Fruit fly (Drosophila melanogaster) ovary, adult (tissue): ENCODE results near the gene Kaz-m1.

ENCODE experiments used
- CG17801 ChIP-seq: fragments of 200-800 bp; optimal IDR thresholded peaks from 2 replicates; lab custom pipeline; 2019; ENCODE audit warnings: missing biosample characterization, mild to moderate bottlenecking, missing genetic modification characterization, moderate library complexity; ENCODE audit not compliant: partially characterized antibody

Kaz-m1 gene

DNA sequence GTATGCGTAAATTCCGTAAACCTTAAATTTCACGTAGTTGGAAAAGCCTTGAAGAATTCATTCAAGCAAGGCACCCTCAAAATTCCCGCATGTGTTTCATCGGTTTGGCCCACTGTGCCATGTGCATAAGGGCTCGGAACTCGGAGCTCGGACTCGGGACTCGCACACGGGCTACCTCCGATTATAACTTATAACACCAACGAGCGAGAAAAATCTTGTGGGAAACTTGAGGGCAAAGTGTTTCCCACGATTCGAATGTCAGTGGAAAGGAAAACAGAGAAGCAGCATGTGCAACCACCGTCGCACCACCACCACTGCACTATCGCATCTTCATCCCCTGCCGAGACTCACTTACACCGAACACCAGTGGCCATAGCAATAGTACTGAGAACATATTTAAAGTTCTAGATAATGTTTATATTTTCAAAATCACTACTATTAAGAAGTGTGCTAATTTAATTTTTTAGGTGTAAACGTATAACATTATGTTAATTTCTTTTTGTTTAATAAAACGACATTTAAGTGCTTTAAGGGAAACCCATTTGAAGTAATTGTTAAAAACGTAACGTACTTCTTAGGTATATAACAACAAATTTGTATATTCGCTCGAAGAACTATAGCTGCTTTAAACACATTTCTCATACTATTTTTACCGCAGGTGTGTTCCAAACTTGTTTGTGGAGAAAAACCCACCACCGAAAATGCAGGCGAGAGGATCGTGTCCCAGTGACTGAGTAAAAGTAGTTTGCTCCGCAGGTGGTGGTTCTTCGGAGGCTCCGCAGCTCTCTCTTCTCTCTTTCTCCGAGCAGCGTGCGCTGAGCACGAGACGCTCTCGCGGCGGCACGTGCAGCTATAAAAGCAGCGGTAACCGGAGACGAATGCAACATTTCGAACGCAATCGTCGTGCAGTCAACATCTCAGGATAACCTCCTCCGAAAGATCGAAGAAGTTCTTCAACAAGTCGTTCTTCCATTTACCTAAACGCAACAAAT is 21.9 kb downstream of the Kaz-m1 start:
- TF ChIP-seq CG17801 (GFP tag; lab: Kevin White, UChicago): no peak

DNA sequence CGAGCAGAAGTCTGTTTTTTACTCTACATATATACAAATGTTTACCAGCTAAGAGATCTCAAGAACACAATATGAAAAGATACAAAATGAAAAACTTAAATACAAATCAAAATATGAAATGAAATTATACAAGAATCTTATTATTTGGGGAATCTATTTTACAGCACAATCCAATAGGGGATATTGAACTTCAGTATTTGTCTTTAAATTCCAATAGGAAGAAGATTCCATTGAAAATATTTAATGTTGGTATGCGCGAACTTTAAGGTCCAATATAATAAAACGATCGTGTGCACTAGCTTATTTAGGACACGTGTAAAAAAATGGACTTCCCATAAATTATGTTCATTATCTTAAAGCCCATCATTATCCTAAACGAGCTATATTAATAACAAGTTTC is 23.4 kb downstream of the Kaz-m1 start:
- TF ChIP-seq CG17801 (GFP tag; lab: Kevin White, UChicago): no peak

DNA sequence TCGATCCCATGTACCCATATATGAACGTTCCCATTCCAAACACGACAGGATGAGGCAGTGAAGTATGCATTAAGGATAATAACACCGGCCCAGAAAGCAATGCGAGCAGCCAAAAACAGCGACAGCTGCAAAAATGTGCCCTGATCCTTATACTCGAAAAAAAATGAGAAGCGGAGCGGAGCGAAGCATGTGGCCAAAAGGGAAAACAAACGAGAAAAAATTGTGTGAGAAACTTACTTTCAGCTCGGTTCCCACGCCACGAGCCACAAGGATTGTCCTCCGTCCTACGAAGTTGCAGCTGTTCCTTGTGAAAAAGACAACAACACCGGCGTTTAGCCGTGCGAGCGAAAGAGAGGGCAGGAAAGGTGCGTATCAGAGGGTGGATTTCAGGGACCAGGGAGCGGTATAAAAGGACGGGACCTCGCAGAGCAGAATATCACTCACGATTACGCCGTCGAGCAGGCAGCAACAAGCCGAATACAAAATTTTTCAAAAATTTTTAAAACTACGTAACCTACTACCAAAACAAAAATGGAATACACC is 25.3 kb downstream of the Kaz-m1 start:
- TF ChIP-seq CG17801 (GFP tag; lab: Kevin White, UChicago): no peak

DNA sequence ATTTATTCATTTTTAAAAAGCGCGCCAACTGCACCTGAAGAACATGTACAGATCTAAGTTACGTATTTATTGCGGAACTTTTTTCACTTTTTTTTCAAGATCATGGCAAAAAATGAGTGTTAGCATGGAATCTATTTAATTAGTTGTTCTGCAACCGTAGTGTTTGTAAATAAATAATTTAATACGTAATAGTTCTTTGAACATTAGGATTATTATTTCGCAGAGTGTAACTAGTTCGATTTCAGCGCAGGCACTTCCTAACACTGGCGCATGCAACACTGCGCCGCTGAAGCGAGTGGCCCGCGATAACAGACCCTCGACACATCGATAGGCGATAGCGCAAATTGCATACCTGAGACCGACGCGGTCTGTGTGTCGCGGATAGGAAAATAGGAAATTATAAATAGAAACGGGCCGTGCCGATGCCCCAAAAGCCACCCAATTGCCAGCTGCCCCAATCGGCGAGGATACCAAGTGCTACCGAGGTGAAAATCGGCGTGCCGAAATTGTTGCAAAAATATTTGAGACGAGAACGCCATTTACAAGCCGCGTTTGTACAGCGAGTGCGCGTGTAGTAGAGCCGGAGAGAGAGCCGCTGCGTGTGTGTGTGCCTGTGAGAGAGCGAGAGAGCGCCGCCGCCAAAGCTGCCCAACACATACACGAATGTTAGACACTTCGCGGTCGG is 27.0 kb downstream of the Kaz-m1 start, which contains the start of gene gro:
Gene gro, plus strand, starts transcription at position 320 of the 685 bp plus-strand sequence.
- no peak for TF ChIP-seq CG17801 (GFP tag; lab: Kevin White, UChicago)

DNA sequence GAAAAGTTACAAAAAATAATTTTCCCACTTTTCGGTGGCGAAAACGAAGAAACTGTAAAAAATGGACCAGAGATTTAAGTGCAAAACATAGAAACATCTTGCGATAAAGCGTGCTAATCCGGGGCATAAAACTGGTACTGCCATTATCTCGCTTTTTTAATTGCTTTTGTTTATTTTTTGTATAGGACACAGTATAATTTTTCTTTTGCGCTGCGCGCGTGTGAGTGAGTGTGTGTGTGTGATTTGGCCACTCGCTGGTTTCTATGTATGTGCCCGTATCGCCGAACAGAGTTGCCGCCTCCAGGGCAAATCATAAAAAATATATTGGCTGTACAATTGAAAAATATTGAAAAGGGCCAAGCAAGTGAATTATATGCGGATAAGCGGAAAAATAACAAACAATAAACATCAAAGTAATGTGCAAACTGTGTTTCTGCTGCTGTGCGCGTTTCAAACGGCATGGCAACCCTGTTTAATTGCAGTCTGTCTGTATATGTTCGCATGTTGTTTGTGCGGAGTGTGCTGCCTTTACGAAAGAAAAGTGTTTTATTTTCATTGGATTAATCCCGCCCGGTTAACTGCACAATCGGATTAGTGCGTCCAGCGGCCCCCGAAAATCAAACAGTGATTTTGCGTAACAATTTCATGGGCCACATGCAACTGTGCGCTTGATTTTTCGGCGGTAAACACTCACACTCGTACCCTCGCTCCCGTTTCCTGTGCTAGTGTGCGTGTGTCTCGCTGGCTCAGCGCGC is 27.8 kb downstream of the Kaz-m1 start:
- TF ChIP-seq CG17801 (GFP tag; lab: Kevin White, UChicago): peak; percentile 86

DNA sequence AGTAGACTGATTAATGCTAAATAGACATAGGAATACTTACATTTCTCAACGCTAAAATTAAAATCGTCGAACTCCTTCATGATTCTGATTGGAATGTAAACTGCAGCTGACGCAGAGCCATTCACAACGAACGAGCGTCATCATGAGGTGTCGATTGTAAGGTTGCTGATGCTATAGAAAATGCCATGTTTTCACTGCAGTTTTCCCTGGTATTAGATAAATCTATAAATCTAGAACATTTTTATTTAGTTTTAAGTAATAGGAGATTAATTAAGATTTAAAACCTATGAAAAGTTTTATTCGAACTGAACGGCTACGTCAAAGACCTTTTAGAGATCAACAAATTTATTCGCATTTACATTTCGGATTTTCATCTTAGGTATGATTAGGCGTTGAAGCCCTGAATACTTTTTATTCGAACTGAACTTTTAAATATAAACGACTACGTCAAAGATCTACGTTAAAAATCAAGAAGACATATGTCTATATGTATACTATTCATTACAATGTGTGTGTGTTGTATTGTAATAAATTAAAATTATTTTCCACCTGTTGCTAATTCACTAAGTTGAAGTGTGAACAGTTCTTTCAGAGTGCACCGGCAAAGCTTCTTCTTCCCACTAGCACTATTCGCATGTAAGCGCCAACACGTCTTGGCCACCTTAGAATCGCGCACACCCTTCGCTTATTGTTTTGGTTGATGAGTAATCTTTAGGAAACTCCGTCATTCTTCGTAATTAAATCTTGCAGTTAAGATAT is 37.8 kb downstream of the Kaz-m1 start, which contains the start of the genes Exo84 and Vps2:
Gene Exo84, minus strand, starts transcription at position 108 of the 759 bp plus-strand sequence.
Gene Vps2, plus strand, starts transcription at position 672 of the 759 bp plus-strand sequence.
- TF ChIP-seq CG17801 (GFP tag; lab: Kevin White, UChicago): no peak

DNA sequence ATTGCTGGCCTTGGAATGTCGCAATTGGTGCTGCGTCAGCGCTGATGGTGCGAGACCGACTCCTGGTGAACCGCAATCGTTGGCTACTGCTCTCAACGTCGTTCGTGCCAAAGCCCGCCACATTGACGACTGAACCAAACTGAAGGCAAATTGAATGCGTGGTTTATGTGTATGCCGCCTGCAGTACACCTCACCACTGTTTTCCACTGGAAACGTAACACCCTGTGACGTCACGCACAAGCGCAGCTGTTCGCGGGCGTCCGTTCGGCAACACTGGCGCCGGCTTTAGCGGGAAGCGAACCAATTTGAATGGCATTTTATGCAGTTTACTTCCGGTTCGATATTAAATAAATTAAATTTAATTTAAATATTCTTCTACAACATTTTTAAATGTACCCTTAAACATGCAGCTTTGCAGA is 40.7 kb downstream of the Kaz-m1 start, which contains the start of gene Cmpk:
Gene Cmpk, minus strand, starts transcription at position 225 of the 419 bp plus-strand sequence.
- TF ChIP-seq CG17801 (GFP tag; lab: Kevin White, UChicago): peak; percentile 85

DNA sequence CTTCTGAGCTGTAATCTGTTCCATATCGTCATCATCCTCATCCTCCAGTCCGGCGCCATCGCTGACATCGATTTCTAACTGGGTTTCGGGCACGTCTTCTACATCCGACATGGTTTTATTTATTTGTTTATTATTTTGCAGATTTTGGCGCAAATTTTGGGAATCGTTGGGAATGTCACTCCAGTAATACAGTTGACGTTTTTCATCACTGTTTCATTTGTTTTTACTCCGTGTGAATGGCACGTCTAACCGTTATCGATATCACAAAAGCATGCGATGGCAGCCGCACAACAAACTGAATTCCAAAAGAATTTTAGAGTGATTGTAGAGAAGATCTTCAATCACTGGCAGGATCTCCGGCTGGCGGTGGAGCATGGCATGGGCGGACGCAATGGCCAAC is 41.9 kb downstream of the Kaz-m1 start, which contains the start of the genes Sld5 and CG14543:
Gene Sld5, minus strand, starts transcription at position 167 of the 400 bp plus-strand sequence.
Gene CG14543, plus strand, starts transcription at position 250 of the 400 bp plus-strand sequence.
- TF ChIP-seq CG17801 (GFP tag; lab: Kevin White, UChicago): peak; percentile 8

DNA sequence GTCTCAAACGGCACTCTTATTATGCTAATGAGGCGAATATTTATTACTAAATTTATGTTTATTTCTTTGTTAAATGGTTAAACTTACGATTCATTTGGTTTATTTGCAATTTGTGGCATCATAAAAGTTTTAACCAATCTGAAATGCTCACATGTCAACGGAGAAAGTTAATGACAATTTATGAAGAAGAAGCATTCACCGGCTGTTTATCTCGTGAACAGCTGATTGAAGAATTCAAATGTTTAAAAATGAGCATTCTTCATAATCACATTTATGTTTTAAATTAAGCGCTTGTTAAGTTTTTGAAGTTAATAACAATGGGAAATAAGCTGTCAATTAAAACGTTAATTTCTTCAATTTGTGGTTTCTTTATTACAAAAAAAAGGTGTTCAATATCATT is 43.5 kb downstream of the Kaz-m1 start, which contains the start of the genes PIG-P and Tcs6:
Gene PIG-P, minus strand, starts transcription at position 158 of the 400 bp plus-strand sequence.
Gene Tcs6, minus strand, starts transcription at position 158 of the 400 bp plus-strand sequence.
- no peak for TF ChIP-seq CG17801 (GFP tag; lab: Kevin White, UChicago)

DNA sequence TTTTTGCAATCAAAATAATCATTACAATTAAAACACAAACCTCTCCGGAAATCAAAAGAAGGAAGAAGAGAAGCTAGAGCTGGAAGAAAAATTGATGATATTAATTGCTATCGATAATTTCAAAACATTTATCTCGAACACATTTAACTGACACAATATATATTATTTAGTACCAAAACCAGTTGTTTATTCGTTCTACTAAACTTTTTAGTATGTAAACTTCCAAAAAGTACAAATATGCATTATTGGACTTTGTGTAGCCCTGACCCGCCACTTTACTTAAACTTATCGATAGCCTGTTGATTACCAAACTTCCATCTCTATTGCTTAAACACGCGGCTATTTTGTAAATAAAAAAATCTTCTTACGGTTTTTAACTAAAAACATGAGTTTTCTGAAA is 44.7 kb downstream of the Kaz-m1 start, which contains the start of the genes RpL34a and Trmt61:
Gene RpL34a, minus strand, starts transcription at position 73 of the 400 bp plus-strand sequence.
Gene Trmt61, plus strand, starts transcription at position 302 of the 400 bp plus-strand sequence.
- peak; percentile 93 for TF ChIP-seq CG17801 (GFP tag; lab: Kevin White, UChicago)

DNA sequence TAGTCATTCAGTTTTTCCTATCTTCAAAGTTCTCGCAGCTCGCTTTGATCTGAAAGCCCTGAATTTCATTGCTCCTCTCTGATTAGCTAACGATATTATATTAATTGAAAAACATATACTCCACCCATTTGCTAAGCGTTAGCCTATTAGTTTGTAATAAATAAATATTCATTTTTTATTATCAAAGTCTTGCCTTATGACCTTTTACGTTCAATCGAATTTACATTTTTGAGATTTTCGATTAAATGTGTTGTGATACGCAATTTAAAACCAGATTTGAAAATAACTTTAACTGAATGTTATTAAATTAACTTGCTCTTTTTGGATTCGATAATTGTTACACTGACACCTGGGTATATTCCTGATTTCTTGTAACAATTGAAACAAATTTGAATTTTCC is 48.4 kb downstream of the Kaz-m1 start, which contains the start of gene CG14551:
Gene CG14551, minus strand, starts transcription at position 101 of the 400 bp plus-strand sequence.
- no peak for TF ChIP-seq CG17801 (GFP tag; lab: Kevin White, UChicago)

DNA sequence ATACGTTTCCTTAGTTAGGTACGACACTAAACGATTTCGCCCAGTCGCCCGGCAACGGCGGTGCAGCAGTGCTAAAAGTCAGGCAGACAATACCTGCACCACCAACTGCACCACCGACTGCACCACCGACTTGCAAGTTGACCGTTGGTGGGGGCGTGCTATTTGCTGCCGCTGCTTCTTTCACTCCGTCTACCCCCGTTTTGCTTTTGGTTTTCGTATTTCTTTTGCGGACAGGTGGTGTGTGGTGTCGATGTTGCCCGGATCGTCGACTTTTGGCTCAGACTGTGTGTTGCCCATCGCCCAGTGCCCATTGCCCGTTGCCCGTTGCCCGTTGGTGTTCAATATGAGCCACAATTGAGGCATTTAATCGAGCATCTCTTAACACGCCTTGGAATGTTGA is 50.2 kb downstream of the Kaz-m1 start:
- no peak for TF ChIP-seq CG17801 (GFP tag; lab: Kevin White, UChicago)
